Worm (Caenorhabditis elegans) whole organism, young adult: ENCODE results near the gene C47E12.13.
A peak's percentile ranks its signal among the peaks of the same experiment; 100 is the strongest.

Experiments
- B0261.1 ChIP-seq: sonication (generic microtip); optimal IDR thresholded peaks from 2 replicates; lab custom pipeline; 2016; ENCODE audit warnings: mild to moderate bottlenecking, missing genetic modification characterization, moderate library complexity, missing compliant biosample characterization
- F23B12.7 ChIP-seq: sonication (generic microtip); optimal IDR thresholded peaks from 2 replicates; lab custom pipeline; 2017; ENCODE audit warnings: missing genetic modification characterization, mild to moderate bottlenecking, missing compliant biosample characterization, antibody characterized with exemption, moderate library complexity; ENCODE audit not compliant: insufficient read depth
- F39B2.1 ChIP-seq: fragments of 200-800 bp; sonication (Bioruptor generic); IDR thresholded peaks from 2 replicates; pipeline ENCODE4 v1.3.6; 2022; ENCODE audit warnings: missing genetic modification reagents, missing genetic modification characterization, missing compliant biosample characterization
- F57C9.4 ChIP-seq: sonication (generic microtip); optimal IDR thresholded peaks from 2 replicates; lab custom pipeline; 2017; ENCODE audit warnings: mild to moderate bottlenecking, missing genetic modification characterization, missing compliant biosample characterization
- T26A5.8 ChIP-seq: sonication (generic microtip); optimal IDR thresholded peaks from 2 replicates; lab custom pipeline; 2016; ENCODE audit warnings: missing genetic modification characterization, missing compliant biosample characterization
- Y53F4B.3 ChIP-seq: fragments of 200-800 bp; sonication (Bioruptor generic); IDR thresholded peaks from 2 replicates; pipeline ENCODE4 v1.3.6; 2022; ENCODE audit warnings: missing genetic modification reagents, missing genetic modification characterization, missing compliant biosample characterization
- Y67H2A.10 ChIP-seq: fragments of 200-800 bp; sonication (Bioruptor generic); conservative IDR thresholded peaks from 2 replicates; pipeline ENCODE4 v1.3.6; 2022; ENCODE audit warnings: missing genetic modification reagents, missing genetic modification characterization, missing compliant biosample characterization
- atf-7 ChIP-seq: sonication (generic microtip); optimal IDR thresholded peaks from 2 replicates; lab custom pipeline; 2017; ENCODE audit warnings: mild to moderate bottlenecking, missing genetic modification characterization, missing compliant biosample characterization
- attf-6 ChIP-seq: fragments of 200-800 bp; sonication (Bioruptor generic); IDR thresholded peaks from 2 replicates; pipeline ENCODE4 v1.3.6; 2022; ENCODE audit warnings: missing genetic modification reagents, missing genetic modification characterization, missing compliant biosample characterization
- cebp-1 ChIP-seq, 2 experiments: fragments of 200-800 bp in 1 of 2; sonication (Bioruptor generic) in 1 of 2; sonication (generic microtip) in 1 of 2; IDR thresholded peaks in 1 of 2; optimal IDR thresholded peaks in 1 of 2; 2 replicates each; pipeline versions ENCODE4 v1.3.6 to Lab custom; 2017 to 2022; ENCODE audit warnings: missing compliant biosample characterization in 2 of 2, missing genetic modification characterization in 2 of 2, mild to moderate bottlenecking in 1 of 2, missing genetic modification reagents in 1 of 2, moderate library complexity in 1 of 2
- ceh-79 ChIP-seq: sonication (generic microtip); optimal IDR thresholded peaks from 2 replicates; lab custom pipeline; 2017; ENCODE audit warnings: mild to moderate bottlenecking, missing genetic modification characterization, missing compliant biosample characterization
- ceh-91 ChIP-seq: fragments of 200-800 bp; sonication (Bioruptor generic); IDR thresholded peaks from 2 replicates; pipeline ENCODE4 v1.3.6; 2022; ENCODE audit warnings: missing genetic modification reagents, missing genetic modification characterization, missing compliant biosample characterization
- egrh-3 ChIP-seq: fragments of 200-800 bp; sonication (Bioruptor generic); IDR thresholded peaks from 2 replicates; pipeline ENCODE4 v1.3.6; 2022; ENCODE audit warnings: missing genetic modification reagents, missing genetic modification characterization, missing compliant biosample characterization
- gei-17 ChIP-seq: fragments of 200-800 bp; sonication (Bioruptor generic); optimal IDR thresholded peaks from 2 replicates; lab custom pipeline; 2018; ENCODE audit warnings: mild to moderate bottlenecking, missing genetic modification characterization, missing compliant biosample characterization
- hmg-1.2 ChIP-seq: fragments of 200-800 bp; sonication (Bioruptor generic); IDR thresholded peaks from 2 replicates; pipeline ENCODE4 v1.3.6; 2022; ENCODE audit warnings: missing genetic modification reagents, missing genetic modification characterization, missing compliant biosample characterization
- hrde-1 ChIP-seq: sonication (generic microtip); optimal IDR thresholded peaks from 2 replicates; lab custom pipeline; 2016; ENCODE audit warnings: missing genetic modification characterization, mild to moderate bottlenecking, missing compliant biosample characterization, moderate library complexity, missing genotype, missing genetic modification reagents, borderline replicate concordance
- let-607 ChIP-seq, 2 experiments: fragments of 200-800 bp in 1 of 2; sonication (Bioruptor generic) in 1 of 2; sonication (generic microtip) in 1 of 2; optimal IDR thresholded peaks; 2 replicates each; lab custom pipeline; 2016 to 2018; ENCODE audit warnings: mild to moderate bottlenecking in 2 of 2, missing compliant biosample characterization in 2 of 2, missing genetic modification characterization in 2 of 2, moderate library complexity in 2 of 2, missing genotype in 1 of 2
- lin-35 ChIP-seq, 3 experiments: fragments of 150-350 bp in 2 of 3; sonication (generic microtip) in 1 of 3; optimal IDR thresholded peaks; 2 replicates each; lab custom pipeline; 2014 to 2018; ENCODE audit warnings: missing biosample characterization in 3 of 3, missing genetic modification characterization in 3 of 3, missing genetic modification reagents in 3 of 3
- madf-3 ChIP-seq: fragments of 200-800 bp; sonication (Bioruptor generic); IDR thresholded peaks from 2 replicates; pipeline ENCODE4 v1.3.6; 2022; ENCODE audit warnings: missing genetic modification reagents, missing genetic modification characterization, missing compliant biosample characterization
- mcd-1 ChIP-seq: fragments of 200-800 bp; sonication (Bioruptor generic); IDR thresholded peaks from 2 replicates; pipeline ENCODE4 v1.3.6; 2022; ENCODE audit warnings: missing genetic modification reagents, missing genetic modification characterization, missing compliant biosample characterization
- mes-4 ChIP-seq: sonication (generic microtip); optimal IDR thresholded peaks from 2 replicates; lab custom pipeline; 2016; ENCODE audit warnings: missing genotype, missing genetic modification characterization, missing compliant biosample characterization
- nfya-2 ChIP-seq: fragments of 200-800 bp; sonication (Bioruptor generic); IDR thresholded peaks from 2 replicates; pipeline ENCODE4 v1.3.6; 2022; ENCODE audit warnings: missing genetic modification reagents, missing genetic modification characterization, missing compliant biosample characterization
- nfyb-1 ChIP-seq: fragments of 200-800 bp; sonication (Bioruptor generic); IDR thresholded peaks from 2 replicates; pipeline ENCODE4 v1.3.6; 2022; ENCODE audit warnings: missing genetic modification reagents, missing genetic modification characterization, missing compliant biosample characterization
- nhr-27 ChIP-seq: fragments of 200-800 bp; sonication (Bioruptor generic); optimal IDR thresholded peaks from 2 replicates; lab custom pipeline; 2018; ENCODE audit warnings: mild to moderate bottlenecking, missing genetic modification characterization, moderate library complexity, missing compliant biosample characterization
- nhr-80 ChIP-seq: sonication (generic microtip); optimal IDR thresholded peaks from 2 replicates; lab custom pipeline; 2016; ENCODE audit warnings: missing genetic modification characterization, missing compliant biosample characterization
- nhr-90 ChIP-seq: sonication (generic microtip); optimal IDR thresholded peaks from 2 replicates; lab custom pipeline; 2016; ENCODE audit warnings: missing genotype, mild to moderate bottlenecking, missing genetic modification characterization, missing compliant biosample characterization
- sdz-38 ChIP-seq: sonication (generic microtip); optimal IDR thresholded peaks from 2 replicates; lab custom pipeline; 2016; ENCODE audit warnings: missing genotype, missing genetic modification characterization, missing compliant biosample characterization
- sptf-2 ChIP-seq: fragments of 200-800 bp; sonication (Bioruptor generic); optimal IDR thresholded peaks from 2 replicates; lab custom pipeline; 2018; ENCODE audit warnings: mild to moderate bottlenecking, missing genetic modification characterization, missing compliant biosample characterization
- tlf-1 ChIP-seq: fragments of 200-800 bp; sonication (Bioruptor generic); optimal IDR thresholded peaks from 2 replicates; lab custom pipeline; 2018; ENCODE audit warnings: mild to moderate bottlenecking, missing genetic modification characterization, missing compliant biosample characterization
- ztf-28 ChIP-seq: fragments of 200-800 bp; sonication (Bioruptor generic); IDR thresholded peaks from 2 replicates; pipeline ENCODE4 v1.3.6; 2022; ENCODE audit warnings: missing genetic modification reagents, missing genetic modification characterization, missing compliant biosample characterization

C47E12.13 gene

ce11 chrIV:9989416-9989815 is 17.3 kb downstream of the C47E12.13 start (continued):
- TF ChIP-seq mes-4 (tag; lab: Kevin White, UChicago): no peak
- no peak for TF ChIP-seq Y53F4B.3
- peak; percentile 36 for TF ChIP-seq tlf-1 (GFP tag; lab: Kevin White, UChicago)
- TF ChIP-seq F23B12.7 (tag; lab: Kevin White, UChicago): no peak
- TF ChIP-seq ceh-79 (tag; lab: Kevin White, UChicago): no peak
- 0 out of 2 replicates have a peak, but pooled peaks have one; percentile 9 for TF ChIP-seq ceh-91 (GFP tag; lab: Robert Waterston, UW)
- peak; percentile 37; the same call in 1 of the 2 replicates for TF ChIP-seq nfyb-1 (GFP tag; lab: Robert Waterston, UW)
- peak; percentile 52; the same call in 1 of the 2 replicates for TF ChIP-seq madf-3 (GFP tag; lab: Robert Waterston, UW)
- no peak for TF ChIP-seq cebp-1 (GFP tag; IDR thresholded peaks at IDR 0.05; lab: Robert Waterston, UW)
- peak; percentile 26 for TF ChIP-seq cebp-1 (tag; optimal IDR thresholded peaks at IDR 0.05; lab: Kevin White, UChicago)

DNA sequence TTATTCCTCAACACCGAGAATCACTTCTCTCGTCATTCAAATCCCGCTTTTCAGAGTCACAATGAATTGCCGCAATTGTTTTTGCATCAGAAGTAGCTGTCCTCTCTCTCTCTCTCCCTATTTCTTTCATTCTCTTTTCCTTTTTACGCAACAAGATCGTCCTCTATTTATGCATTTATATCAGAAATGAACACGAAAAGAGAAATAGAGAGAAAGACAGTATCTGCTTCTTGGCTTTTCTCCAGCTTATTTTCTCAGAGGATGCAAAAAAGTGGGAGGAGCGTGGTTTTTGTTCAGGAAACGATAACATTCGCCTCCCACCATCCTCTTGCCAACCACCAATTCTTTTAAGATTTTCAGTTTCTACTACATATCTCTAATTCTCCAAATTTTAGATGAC is 23.8 kb downstream of the C47E12.13 start, which contains the start of gene mam-2:
mam-2 (plus strand) TSS at position 301 of the 400 bp plus-strand sequence.
- TF ChIP-seq egrh-3: no peak
- TF ChIP-seq T26A5.8 (tag; lab: Kevin White, UChicago): no peak
- TF ChIP-seq F57C9.4 (tag; lab: Kevin White, UChicago): no peak
- no peak for TF ChIP-seq gei-17
- TF ChIP-seq attf-6: no peak
- TF ChIP-seq F39B2.1 (GFP tag; lab: Robert Waterston, UW): no peak
- no peak for TF ChIP-seq nhr-27 (tag; lab: Kevin White, UChicago)
- no peak for TF ChIP-seq sdz-38 (tag; lab: Kevin White, UChicago)
- no peak for TF ChIP-seq nhr-80 (tag; lab: Kevin White, UChicago)
- no peak for TF ChIP-seq cebp-1 (GFP tag; IDR thresholded peaks at IDR 0.05; lab: Robert Waterston, UW)
- no peak for TF ChIP-seq cebp-1 (tag; optimal IDR thresholded peaks at IDR 0.05; lab: Kevin White, UChicago)
- no peak for TF ChIP-seq lin-35 (GFP tag; optimal IDR thresholded peaks at IDR 0.05; lab: Kevin White, UChicago)
- TF ChIP-seq F23B12.7 (tag; lab: Kevin White, UChicago): no peak
- no peak for TF ChIP-seq nfya-2 (GFP tag; lab: Robert Waterston, UW)
- TF ChIP-seq ceh-79 (tag; lab: Kevin White, UChicago): no peak
- no peak for TF ChIP-seq atf-7 (tag; lab: Kevin White, UChicago)
- no peak for TF ChIP-seq B0261.1 (tag; lab: Kevin White, UChicago)

- TF ChIP-seq mcd-1 (peak; percentile 36; the same call in 1 of the 2 replicates), hmg-1.2 (GFP tag; lab: Robert Waterston, UW) (peak; percentile 87), nhr-90 (no peak)
These were observed 24.4 kb downstream of the C47E12.13 start, which contains the start of gene rrp-1 for ce11 chrIV:9982226-9982794. TSS of gene rrp-1 (minus strand) at chrIV:9982276.

ce11 chrIV:9977602-9978172 is 29.0 kb downstream of the C47E12.13 start, which contains the start of gene dhp-2:
TSS of gene dhp-2 (plus strand) at chrIV:9978122.
- TF ChIP-seq madf-3 (GFP tag; lab: Robert Waterston, UW): no peak
- TF ChIP-seq nfyb-1 (GFP tag; lab: Robert Waterston, UW): no peak
- no peak for TF ChIP-seq ztf-28 (GFP tag; lab: Robert Waterston, UW)
- no peak for TF ChIP-seq let-607 (tag; optimal IDR thresholded peaks at IDR 0.05; lab: Kevin White, UChicago)
- no peak for TF ChIP-seq lin-35 (GFP tag; optimal IDR thresholded peaks at IDR 0.05; lab: Kevin White, UChicago)
- no peak for TF ChIP-seq hrde-1 (tag; lab: Kevin White, UChicago)
- TF ChIP-seq nhr-80 (tag; lab: Kevin White, UChicago): no peak
- TF ChIP-seq Y67H2A.10 (GFP tag; lab: Robert Waterston, UW): no peak
- no peak for TF ChIP-seq sptf-2 (GFP tag; lab: Kevin White, UChicago)
